ENCODE assay signal across 3 worm cellular contexts in genomic region chrIII:2596984-2597454, ce11.
TF ChIP-seq lines count a peak whose summit lies in the region.

apb-1 (minus strand) TSS chrIII:2597034.

TF ChIP-seq in whole organism, L1 larva, 84 proteins besides CTCF, POLR2A, EP300 and RAD21 (continued from another document and continues in another):
- TF ChIP-seq pag-3 (tag; optimal IDR thresholded peaks at IDR 0.05; lab: Kevin White, UChicago; ENCODE audit: borderline replicate concordance, insufficient read depth) (no peak), sox-4 (tag; optimal IDR thresholded peaks at IDR 0.05; lab: Kevin White, UChicago) (peak; percentile 88), alr-1 (tag; optimal IDR thresholded peaks at IDR 0.05; lab: Kevin White, UChicago; ENCODE audit: borderline replicate concordance) (no peak), dsc-1 (tag; optimal IDR thresholded peaks at IDR 0.05; lab: Kevin White, UChicago) (peak; percentile 95), dpl-1 (GFP tag; optimal IDR thresholded peaks at IDR 0.05; lab: Kevin White, UChicago) (peak; percentile 84 to 87 (median 85)), ces-1 (GFP tag; optimal IDR thresholded peaks at IDR 0.05; lab: Kevin White, UChicago) (no peak), nhr-47 (tag; optimal IDR thresholded peaks at IDR 0.05; lab: Kevin White, UChicago) (peak; percentile 98), rnt-1 (tag; optimal IDR thresholded peaks at IDR 0.05; lab: Kevin White, UChicago) (no peak), unc-62 (GFP tag; optimal IDR thresholded peaks at IDR 0.05; lab: Kevin White, UChicago) (no peak), sup-37 (GFP tag; optimal IDR thresholded peaks at IDR 0.05; lab: Kevin White, UChicago) (peak; percentile 84), lin-35 (GFP tag; optimal IDR thresholded peaks at IDR 0.05; lab: Kevin White, UChicago) (peak; percentile 88 to 89), fkh-4 (tag; optimal IDR thresholded peaks at IDR 0.05; lab: Kevin White, UChicago; ENCODE audit: borderline replicate concordance) (peak; percentile 50), C16A3.4 (tag; optimal IDR thresholded peaks at IDR 0.05; lab: Kevin White, UChicago) (peak; percentile 92), nhr-77 (tag; optimal IDR thresholded peaks at IDR 0.05; lab: Kevin White, UChicago) (peak; percentile 66), unc-98 (GFP tag; IDR thresholded peaks at IDR 0.05; lab: Robert Waterston, UW) (peak; percentile 29; the same call in 1 of the 2 replicates), lir-3 (tag; optimal IDR thresholded peaks at IDR 0.05; lab: Kevin White, UChicago; ENCODE audit: poor library complexity) (no peak), fkh-8 (tag; optimal IDR thresholded peaks at IDR 0.05; lab: Kevin White, UChicago) (peak; percentile 98), nhr-85 (tag; lab: Kevin White, UChicago) (peak; percentile 97), ceh-90 (tag; optimal IDR thresholded peaks at IDR 0.05; lab: Kevin White, UChicago) (peak; percentile 29), nhr-71 (tag; optimal IDR thresholded peaks at IDR 0.05; lab: Kevin White, UChicago) (peak; percentile 97), egl-27 (tag; optimal IDR thresholded peaks at IDR 0.05; lab: Kevin White, UChicago) (peak; percentile 13 to 51), unc-30 (tag; optimal IDR thresholded peaks at IDR 0.05; lab: Kevin White, UChicago) (no peak), tbx-2 (tag; optimal IDR thresholded peaks at IDR 0.05; lab: Kevin White, UChicago) (peak; percentile 97), hlh-17 (GFP tag; optimal IDR thresholded peaks at IDR 0.05; lab: Kevin White, UChicago; ENCODE audit: borderline replicate concordance) (no peak), mep-1 (tag; optimal IDR thresholded peaks at IDR 0.05; lab: Kevin White, UChicago) (peak; percentile 99), lin-14 (GFP tag; optimal IDR thresholded peaks at IDR 0.05; lab: Kevin White, UChicago) (peak; percentile 96), nhr-20 (tag; optimal IDR thresholded peaks at IDR 0.05; lab: Kevin White, UChicago) (peak; percentile 95), elt-2 (tag; optimal IDR thresholded peaks at IDR 0.05; lab: Kevin White, UChicago) (no peak), ztf-11 (tag; optimal IDR thresholded peaks at IDR 0.05; lab: Kevin White, UChicago) (peak in 1 of 2 experiments; percentile 87), grh-1 (GFP tag; IDR thresholded peaks at IDR 0.05; lab: Robert Waterston, UW) (peak; percentile 87), egl-13 (tag; optimal IDR thresholded peaks at IDR 0.05; lab: Kevin White, UChicago) (peak; percentile 96), elt-3 (tag; optimal IDR thresholded peaks at IDR 0.05; lab: Kevin White, UChicago) (peak in 2 of 6 experiments; percentile 90 to 92), pax-3 (tag; optimal IDR thresholded peaks at IDR 0.05; lab: Kevin White, UChicago) (peak; percentile 86), mab-9 (GFP tag; IDR thresholded peaks at IDR 0.05; lab: Robert Waterston, UW) (peak; percentile 88), nhr-12 (tag; optimal IDR thresholded peaks at IDR 0.05; lab: Kevin White, UChicago) (no peak), lin-39 (tag; optimal IDR thresholded peaks at IDR 0.05; lab: Kevin White, UChicago) (peak; percentile 95), snu-23 (GFP tag; optimal IDR thresholded peaks at IDR 0.05; lab: Kevin White, UChicago) (peak; percentile 98), isw-1 (GFP tag; IDR thresholded peaks at IDR 0.05; lab: Robert Waterston, UW) (peak; percentile 95), fos-1 (tag; optimal IDR thresholded peaks at IDR 0.05; lab: Kevin White, UChicago) (peak; percentile 91), swsn-7 (tag; optimal IDR thresholded peaks at IDR 0.05; lab: Kevin White, UChicago) (peak; percentile 98), C04F5.9 (tag; optimal IDR thresholded peaks at IDR 0.05; lab: Kevin White, UChicago) (peak; percentile 83), nhr-237 (tag; optimal IDR thresholded peaks at IDR 0.05; lab: Kevin White, UChicago) (peak; percentile 57), mdl-1 (tag; optimal IDR thresholded peaks at IDR 0.05; lab: Kevin White, UChicago) (peak in 1 of 2 experiments; percentile 83)

TF ChIP-seq in whole organism, L3 larva, 47 proteins besides CTCF, POLR2A, EP300 and RAD21 (continued from another document):
- TF ChIP-seq nfya-1 (tag; optimal IDR thresholded peaks at IDR 0.05; lab: Kevin White, UChicago; ENCODE audit: insufficient read depth) (peak; percentile 94), jun-1 (tag; optimal IDR thresholded peaks at IDR 0.05; lab: Kevin White, UChicago) (peak; percentile 28), ztf-11 (tag; optimal IDR thresholded peaks at IDR 0.05; lab: Kevin White, UChicago) (no peak), nhr-23 (tag; optimal IDR thresholded peaks at IDR 0.05; lab: Kevin White, UChicago) (peak; percentile 96), ceh-82 (tag; optimal IDR thresholded peaks at IDR 0.05; lab: Kevin White, UChicago) (peak; percentile 77), pha-4 (tag; optimal IDR thresholded peaks at IDR 0.05; lab: Kevin White, UChicago) (peak; percentile 96), R02D3.7 (tag; optimal IDR thresholded peaks at IDR 0.05; lab: Kevin White, UChicago) (peak; percentile 86), aly-2 (tag; optimal IDR thresholded peaks at IDR 0.05; lab: Kevin White, UChicago) (peak; percentile 9), pqm-1 (tag; optimal IDR thresholded peaks at IDR 0.05; lab: Kevin White, UChicago) (peak; percentile 37), snpc-4 (tag; optimal IDR thresholded peaks at IDR 0.05; lab: Kevin White, UChicago) (peak; percentile 85), nhr-25 (tag; optimal IDR thresholded peaks at IDR 0.05; lab: Kevin White, UChicago) (peak; percentile 61), ZK546.5 (tag; optimal IDR thresholded peaks at IDR 0.05; lab: Kevin White, UChicago) (no peak), ceh-9 (tag; optimal IDR thresholded peaks at IDR 0.05; lab: Kevin White, UChicago) (no peak), tbx-2 (tag; optimal IDR thresholded peaks at IDR 0.05; lab: Kevin White, UChicago) (peak; percentile 93), lin-39 (tag; optimal IDR thresholded peaks at IDR 0.05; lab: Kevin White, UChicago) (peak; percentile 83), nhr-28 (tag; optimal IDR thresholded peaks at IDR 0.05; lab: Kevin White, UChicago) (no peak), nhr-237 (tag; optimal IDR thresholded peaks at IDR 0.05; lab: Kevin White, UChicago) (no peak), elt-2 (tag; optimal IDR thresholded peaks at IDR 0.05; lab: Kevin White, UChicago) (peak; percentile 51), ceh-28 (tag; optimal IDR thresholded peaks at IDR 0.05; lab: Kevin White, UChicago) (peak; percentile 86), elt-3 (tag; optimal IDR thresholded peaks at IDR 0.05; lab: Kevin White, UChicago) (no peak), skn-1 (tag; optimal IDR thresholded peaks at IDR 0.05; lab: Kevin White, UChicago) (peak; percentile 12), zag-1 (tag; optimal IDR thresholded peaks at IDR 0.05; lab: Kevin White, UChicago) (no peak), lin-15B (tag; optimal IDR thresholded peaks at IDR 0.05; lab: Kevin White, UChicago) (peak; percentile 91), hmg-11 (tag; optimal IDR thresholded peaks at IDR 0.05; lab: Kevin White, UChicago) (peak; percentile 96), nhr-77 (tag; optimal IDR thresholded peaks at IDR 0.05; lab: Kevin White, UChicago) (peak; percentile 62), mml-1 (tag; optimal IDR thresholded peaks at IDR 0.05; lab: Kevin White, UChicago) (no peak), nhr-11 (tag; optimal IDR thresholded peaks at IDR 0.05; lab: Kevin White, UChicago) (no peak)

TF ChIP-seq in whole organism, young adult, 124 proteins besides CTCF, POLR2A, EP300 and RAD21 (continued from another document and continues in another):
- TF ChIP-seq F10E7.11 (tag; optimal IDR thresholded peaks at IDR 0.05; lab: Kevin White, UChicago) (no peak), lin-40 (tag; optimal IDR thresholded peaks at IDR 0.05; lab: Kevin White, UChicago) (peak; percentile 95), nhr-90 (tag; optimal IDR thresholded peaks at IDR 0.05; lab: Kevin White, UChicago) (no peak), bed-2 (GFP tag; IDR thresholded peaks at IDR 0.05; lab: Robert Waterston, UW) (no peak), snpc-1.3 (tag; optimal IDR thresholded peaks at IDR 0.05; lab: Kevin White, UChicago; ENCODE audit: insufficient read depth) (peak; percentile 63), egl-44 (GFP tag; IDR thresholded peaks at IDR 0.05; lab: Robert Waterston, UW) (peak; percentile 47; the same call in 1 of the 2 replicates), aptf-2 (GFP tag; conservative IDR thresholded peaks at IDR 0.05; lab: Robert Waterston, UW) (no peak), ceh-91 (GFP tag; IDR thresholded peaks at IDR 0.05; lab: Robert Waterston, UW) (peak; percentile 56), madf-10 (tag; optimal IDR thresholded peaks at IDR 0.05; lab: Kevin White, UChicago) (peak; percentile 62), mcd-1 (GFP tag; IDR thresholded peaks at IDR 0.05; lab: Robert Waterston, UW) (peak; percentile 93), lag-1 (GFP tag; IDR thresholded peaks at IDR 0.05; lab: Robert Waterston, UW) (no peak), dpl-1 (GFP tag; optimal IDR thresholded peaks at IDR 0.05; lab: Kevin White, UChicago) (peak; percentile 28), ekl-4 (GFP tag; IDR thresholded peaks at IDR 0.05; lab: Robert Waterston, UW) (no peak; the same call in 1 of the 2 replicates), ets-4 (GFP tag; optimal IDR thresholded peaks at IDR 0.05; lab: Kevin White, UChicago) (no peak), hsf-1 (GFP tag; IDR thresholded peaks at IDR 0.05; lab: Robert Waterston, UW) (no peak; the same call in 1 of the 2 replicates), ztf-6 (GFP tag; IDR thresholded peaks at IDR 0.05; lab: Robert Waterston, UW) (no peak), die-1 (tag; optimal IDR thresholded peaks at IDR 0.05; lab: Kevin White, UChicago) (no peak), tbp1 (GFP tag; optimal IDR thresholded peaks at IDR 0.05; lab: Kevin White, UChicago) (peak; percentile 61), akir-1 (GFP tag; optimal IDR thresholded peaks at IDR 0.05; lab: Kevin White, UChicago) (no peak), egl-18 (GFP tag; IDR thresholded peaks at IDR 0.05; lab: Robert Waterston, UW) (0 out of 2 replicates have a peak, but pooled peaks have one; percentile 76), nhr-80 (tag; optimal IDR thresholded peaks at IDR 0.05; lab: Kevin White, UChicago) (peak; percentile 25), cebp-2 (GFP tag; IDR thresholded peaks at IDR 0.05; lab: Robert Waterston, UW) (no peak), unc-62 (GFP tag; optimal IDR thresholded peaks at IDR 0.05; lab: Kevin White, UChicago) (no peak), K11D2.4 (GFP tag; IDR thresholded peaks at IDR 0.05; lab: Robert Waterston, UW) (no peak), lin-54 (GFP tag; optimal IDR thresholded peaks at IDR 0.05; lab: Kevin White, UChicago) (peak; percentile 88), snpc-3.4 (tag; optimal IDR thresholded peaks at IDR 0.05; lab: Kevin White, UChicago) (peak; percentile 86), nfya-2 (GFP tag; IDR thresholded peaks at IDR 0.05; lab: Robert Waterston, UW) (no peak), hmg-1.2 (GFP tag; IDR thresholded peaks at IDR 0.05; lab: Robert Waterston, UW) (peak; percentile 61), ztf-28 (GFP tag; IDR thresholded peaks at IDR 0.05; lab: Robert Waterston, UW) (no peak), T26A5.8 (tag; optimal IDR thresholded peaks at IDR 0.05; lab: Kevin White, UChicago) (no peak), chd-7 (tag; optimal IDR thresholded peaks at IDR 0.05; lab: Kevin White, UChicago) (no peak), tlf-1 (GFP tag; optimal IDR thresholded peaks at IDR 0.05; lab: Kevin White, UChicago) (peak; percentile 79), nhr-27 (tag; optimal IDR thresholded peaks at IDR 0.05; lab: Kevin White, UChicago) (no peak), rec-8 (tag; optimal IDR thresholded peaks at IDR 0.05; lab: Kevin White, UChicago) (no peak), ama-1 (optimal IDR thresholded peaks at IDR 0.05; lab: Kevin White, UChicago) (peak; percentile 20), ama-1 (GFP tag; optimal IDR thresholded peaks at IDR 0.05; lab: Kevin White, UChicago) (peak in 1 of 2 experiments; percentile 58), lir-1 (GFP tag; conservative IDR thresholded peaks at IDR 0.05; lab: Robert Waterston, UW) (peak; percentile 56; the same call in 1 of the 2 replicates), B0261.1 (tag; optimal IDR thresholded peaks at IDR 0.05; lab: Kevin White, UChicago) (no peak), lin-26 (GFP tag; IDR thresholded peaks at IDR 0.05; lab: Robert Waterston, UW) (no peak), rcor-1 (GFP tag; IDR thresholded peaks at IDR 0.05; lab: Robert Waterston, UW) (peak; percentile 92), F39B2.1 (GFP tag; IDR thresholded peaks at IDR 0.05; lab: Robert Waterston, UW) (no peak), gei-17 (GFP tag; optimal IDR thresholded peaks at IDR 0.05; lab: Kevin White, UChicago) (peak; percentile 78), nfyb-1 (GFP tag; IDR thresholded peaks at IDR 0.05; lab: Robert Waterston, UW) (peak; percentile 93), sdz-38 (tag; optimal IDR thresholded peaks at IDR 0.05; lab: Kevin White, UChicago) (no peak), C06A6.2 (GFP tag; conservative IDR thresholded peaks at IDR 0.05; lab: Robert Waterston, UW) (peak; percentile 83), repo-1 (tag; optimal IDR thresholded peaks at IDR 0.05; lab: Kevin White, UChicago) (peak; percentile 79), nhr-179 (tag; optimal IDR thresholded peaks at IDR 0.05; lab: Kevin White, UChicago) (no peak), Y56A3A.18 (GFP tag; IDR thresholded peaks at IDR 0.05; lab: Robert Waterston, UW) (no peak), fkh-3 (tag; optimal IDR thresholded peaks at IDR 0.05; lab: Kevin White, UChicago) (no peak), atf-7 (tag; optimal IDR thresholded peaks at IDR 0.05; lab: Kevin White, UChicago) (peak; percentile 73), somi-1 (GFP tag; optimal IDR thresholded peaks at IDR 0.05; lab: Kevin White, UChicago) (no peak), cebp-1 (GFP tag; IDR thresholded peaks at IDR 0.05; lab: Robert Waterston, UW) (no peak), cebp-1 (tag; optimal IDR thresholded peaks at IDR 0.05; lab: Kevin White, UChicago) (peak; percentile 91), unc-130 (GFP tag; optimal IDR thresholded peaks at IDR 0.05; lab: Kevin White, UChicago) (no peak), F33H1.4 (GFP tag; IDR thresholded peaks at IDR 0.05; lab: Robert Waterston, UW) (peak; percentile 87), mel-28 (tag; optimal IDR thresholded peaks at IDR 0.05; lab: Kevin White, UChicago; ENCODE audit: borderline replicate concordance) (no peak), ceh-58 (GFP tag; IDR thresholded peaks at IDR 0.05; lab: Robert Waterston, UW) (no peak), F23B12.7 (tag; optimal IDR thresholded peaks at IDR 0.05; lab: Kevin White, UChicago; ENCODE audit: insufficient read depth) (peak; percentile 75), Y95B8A.8 (GFP tag; IDR thresholded peaks at IDR 0.05; lab: Robert Waterston, UW) (0 out of 2 replicates have a peak, but pooled peaks have one; percentile 61), attf-6 (GFP tag; IDR thresholded peaks at IDR 0.05; lab: Robert Waterston, UW) (0 out of 2 replicates have a peak, but pooled peaks have one; percentile 55), attf-3 (GFP tag; conservative IDR thresholded peaks at IDR 0.05; lab: Robert Waterston, UW) (no peak; the same call in 1 of the 2 replicates), nhr-120 (GFP tag; IDR thresholded peaks at IDR 0.05; lab: Robert Waterston, UW) (no peak), F49E8.2 (tag; optimal IDR thresholded peaks at IDR 0.05; lab: Kevin White, UChicago; ENCODE audit: insufficient read depth) (no peak), xnd-1 (tag; optimal IDR thresholded peaks at IDR 0.05; lab: Kevin White, UChicago) (peak; percentile 77), C17E4.6 (GFP tag; IDR thresholded peaks at IDR 0.05; lab: Robert Waterston, UW) (peak; percentile 17; the same call in 1 of the 2 replicates), B0336.3 (GFP tag; IDR thresholded peaks at IDR 0.05; lab: Robert Waterston, UW) (peak; percentile 93), madf-8 (GFP tag; conservative IDR thresholded peaks at IDR 0.05; lab: Robert Waterston, UW) (peak; percentile 70), hrde-1 (tag; optimal IDR thresholded peaks at IDR 0.05; lab: Kevin White, UChicago; ENCODE audit: borderline replicate concordance) (no peak), Y79H2A.3 (GFP tag; conservative IDR thresholded peaks at IDR 0.05; lab: Robert Waterston, UW) (no peak), D2030.7 (GFP tag; IDR thresholded peaks at IDR 0.05; lab: Robert Waterston, UW) (peak; percentile 69), B0019.2 (GFP tag; conservative IDR thresholded peaks at IDR 0.05; lab: Robert Waterston, UW) (no peak)
